Worm (Caenorhabditis elegans) whole organism, L2 larva: ENCODE results near the gene mlcd-1.

ENCODE experiments used
- C34F6.9 ChIP-seq: fragments of 150-350 bp; optimal IDR thresholded peaks from 2 replicates; lab custom pipeline; 2014; ENCODE audit warnings: missing biosample characterization, missing genetic modification characterization
- F13H6.1 ChIP-seq: sonication (generic microtip); optimal IDR thresholded peaks from 2 replicates; lab custom pipeline; 2016; ENCODE audit warnings: missing genetic modification characterization, missing compliant biosample characterization
- Y55F3AM.14 ChIP-seq: fragments of 200-800 bp; sonication (Bioruptor generic); optimal IDR thresholded peaks from 2 replicates; lab custom pipeline; 2018; ENCODE audit warnings: mild to moderate bottlenecking, missing genetic modification characterization, missing compliant biosample characterization
- ZK546.5 ChIP-seq: sonication (generic microtip); optimal IDR thresholded peaks from 2 replicates; lab custom pipeline; 2017; ENCODE audit warnings: missing biosample characterization, missing genetic modification characterization
- alr-1 ChIP-seq: fragments of 150-350 bp; optimal IDR thresholded peaks from 2 replicates; lab custom pipeline; 2014; ENCODE audit warnings: missing biosample characterization, missing genetic modification characterization
- aly-2 ChIP-seq: fragments of 150-350 bp; optimal IDR thresholded peaks from 2 replicates; lab custom pipeline; 2014; ENCODE audit warnings: missing biosample characterization, missing genetic modification characterization
- blmp-1 ChIP-seq: sonication (generic microtip); optimal IDR thresholded peaks from 2 replicates; lab custom pipeline; 2017; ENCODE audit warnings: missing genetic modification characterization, mild to moderate bottlenecking, missing compliant biosample characterization, antibody characterized with exemption, moderate library complexity; ENCODE audit not compliant: insufficient read depth
- ceh-16 ChIP-seq: fragments of 150-350 bp; optimal IDR thresholded peaks from 2 replicates; lab custom pipeline; 2014; ENCODE audit warnings: missing biosample characterization, missing genetic modification characterization
- crh-2 ChIP-seq: sonication (generic microtip); optimal IDR thresholded peaks from 2 replicates; lab custom pipeline; 2017; ENCODE audit warnings: missing biosample characterization, missing genetic modification characterization
- elt-1 ChIP-seq: fragments of 150-350 bp; optimal IDR thresholded peaks from 2 replicates; lab custom pipeline; 2014; ENCODE audit warnings: missing biosample characterization, missing genetic modification characterization
- elt-3 ChIP-seq: sonication (generic microtip); optimal IDR thresholded peaks from 2 replicates; lab custom pipeline; 2017; ENCODE audit warnings: missing biosample characterization, missing genetic modification characterization
- fos-1 ChIP-seq: fragments of 150-350 bp; optimal IDR thresholded peaks from 2 replicates; lab custom pipeline; 2014; ENCODE audit warnings: missing biosample characterization, missing genetic modification characterization
- gmeb-1 ChIP-seq: fragments of 150-350 bp; optimal IDR thresholded peaks from 2 replicates; lab custom pipeline; 2014; ENCODE audit warnings: missing biosample characterization, missing genetic modification characterization
- lin-11 ChIP-seq: fragments of 150-350 bp; sonication (generic microtip); optimal IDR thresholded peaks from 2 replicates; lab custom pipeline; 2014; ENCODE audit warnings: missing biosample characterization, missing genetic modification characterization, inconsistent platforms, mixed read lengths
- lin-39 ChIP-seq: fragments of 150-350 bp; optimal IDR thresholded peaks from 2 replicates; lab custom pipeline; 2014; ENCODE audit warnings: missing biosample characterization, missing genetic modification reagents, missing genetic modification characterization
- lsy-2 ChIP-seq, 2 experiments: fragments of 150-350 bp in 1 of 2; sonication (generic microtip) in 1 of 2; optimal IDR thresholded peaks; 2 replicates each; lab custom pipeline; 2014 to 2017; ENCODE audit warnings: missing biosample characterization in 2 of 2, missing genetic modification characterization in 2 of 2
- mbf-1 ChIP-seq: sonication (generic microtip); optimal IDR thresholded peaks from 2 replicates; lab custom pipeline; 2017; ENCODE audit warnings: missing biosample characterization, missing genetic modification characterization
- nhr-11 ChIP-seq: fragments of 150-350 bp; optimal IDR thresholded peaks from 2 replicates; lab custom pipeline; 2014; ENCODE audit warnings: missing biosample characterization, missing genetic modification characterization
- nhr-129 ChIP-seq: fragments of 150-350 bp; optimal IDR thresholded peaks from 2 replicates; lab custom pipeline; 2014; ENCODE audit warnings: missing biosample characterization, missing genetic modification characterization
- nhr-21 ChIP-seq: fragments of 150-350 bp; optimal IDR thresholded peaks from 2 replicates; lab custom pipeline; 2014; ENCODE audit warnings: missing biosample characterization, missing genetic modification characterization
- nhr-237 ChIP-seq: fragments of 150-350 bp; optimal IDR thresholded peaks from 2 replicates; lab custom pipeline; 2014; ENCODE audit warnings: missing biosample characterization, missing genetic modification characterization
- nhr-25 ChIP-seq: fragments of 150-350 bp; sonication (generic microtip); optimal IDR thresholded peaks from 3 replicates; lab custom pipeline; 2014; ENCODE audit warnings: missing biosample characterization, missing genetic modification characterization
- nhr-77 ChIP-seq: fragments of 150-350 bp; optimal IDR thresholded peaks from 2 replicates; lab custom pipeline; 2014; ENCODE audit warnings: missing biosample characterization, missing genetic modification characterization
- sem-4 ChIP-seq: fragments of 150-350 bp; optimal IDR thresholded peaks from 2 replicates; lab custom pipeline; 2014; ENCODE audit warnings: missing biosample characterization, missing genetic modification reagents, missing genetic modification characterization
- sma-3 ChIP-seq: sonication (generic microtip); optimal IDR thresholded peaks from 2 replicates; lab custom pipeline; 2016; ENCODE audit warnings: missing genetic modification reagents, missing genetic modification characterization, missing compliant biosample characterization
- sma-9 ChIP-seq, 2 experiments: fragments of 150-350 bp in 1 of 2; sonication (generic microtip) in 1 of 2; optimal IDR thresholded peaks; 2 replicates each; lab custom pipeline; 2014 to 2016; ENCODE audit warnings: missing genetic modification characterization in 2 of 2, mild to moderate bottlenecking in 1 of 2, missing biosample characterization in 1 of 2, missing compliant biosample characterization in 1 of 2, missing genetic modification reagents in 1 of 2, moderate library complexity in 1 of 2
- snpc-4 ChIP-seq: fragments of 150-350 bp; optimal IDR thresholded peaks from 2 replicates; lab custom pipeline; 2014; ENCODE audit warnings: missing biosample characterization, missing genetic modification characterization
- unc-55 ChIP-seq: fragments of 150-350 bp; sonication (generic microtip); optimal IDR thresholded peaks from 3 replicates; lab custom pipeline; 2014; ENCODE audit warnings: missing biosample characterization, missing genetic modification reagents, missing genetic modification characterization
- unc-62 ChIP-seq: fragments of 150-350 bp; optimal IDR thresholded peaks from 2 replicates; lab custom pipeline; 2014; ENCODE audit warnings: missing biosample characterization, missing genetic modification reagents, missing genetic modification characterization
- zag-1 ChIP-seq: fragments of 150-350 bp; optimal IDR thresholded peaks from 2 replicates; lab custom pipeline; 2014; ENCODE audit warnings: missing biosample characterization, missing genetic modification characterization
- ztf-1 ChIP-seq: fragments of 200-800 bp; sonication (Bioruptor generic); conservative IDR thresholded peaks from 2 replicates; pipeline ENCODE4 v1.3.6; 2022; ENCODE audit warnings: missing genetic modification characterization, missing compliant biosample characterization
- ztf-11 ChIP-seq: sonication (generic microtip); optimal IDR thresholded peaks from 2 replicates; lab custom pipeline; 2017; ENCODE audit warnings: missing biosample characterization, missing genetic modification characterization
- ztf-4 ChIP-seq: fragments of 150-350 bp; optimal IDR thresholded peaks from 2 replicates; lab custom pipeline; 2014; ENCODE audit warnings: missing biosample characterization, missing genetic modification characterization

The mlcd-1 gene

DNA sequence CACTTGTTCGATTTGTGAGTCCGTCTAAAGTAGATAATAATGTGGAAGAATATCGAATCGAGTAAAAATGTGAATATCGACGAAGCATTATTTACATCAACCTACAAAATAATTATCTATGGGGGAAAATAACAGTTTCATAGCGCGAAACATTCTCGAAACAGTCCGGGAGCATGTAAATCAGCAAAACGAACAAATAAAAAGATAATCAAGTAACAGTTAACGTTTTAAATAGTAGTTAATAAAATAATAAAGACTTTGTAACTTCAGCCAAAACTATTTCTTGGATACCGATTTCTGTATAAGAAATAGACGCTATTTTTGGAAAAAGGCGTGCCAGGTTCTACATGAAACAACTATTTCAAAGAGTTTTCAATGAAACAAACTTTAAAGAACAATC is at the start of gene mlcd-1:
mlcd-1 (minus strand) TSS at position 101 of the 400 bp plus-strand sequence.
- TF ChIP-seq blmp-1 (tag; lab: Kevin White, UChicago) (no peak), sma-3 (GFP tag; lab: Kevin White, UChicago) (no peak), elt-1 (tag; lab: Kevin White, UChicago) (no peak), nhr-21 (no peak), crh-2 (tag; lab: Kevin White, UChicago) (no peak), nhr-129 (no peak), sem-4 (tag; lab: Kevin White, UChicago) (no peak), zag-1 (no peak), mbf-1 (tag; lab: Kevin White, UChicago) (no peak)

DNA sequence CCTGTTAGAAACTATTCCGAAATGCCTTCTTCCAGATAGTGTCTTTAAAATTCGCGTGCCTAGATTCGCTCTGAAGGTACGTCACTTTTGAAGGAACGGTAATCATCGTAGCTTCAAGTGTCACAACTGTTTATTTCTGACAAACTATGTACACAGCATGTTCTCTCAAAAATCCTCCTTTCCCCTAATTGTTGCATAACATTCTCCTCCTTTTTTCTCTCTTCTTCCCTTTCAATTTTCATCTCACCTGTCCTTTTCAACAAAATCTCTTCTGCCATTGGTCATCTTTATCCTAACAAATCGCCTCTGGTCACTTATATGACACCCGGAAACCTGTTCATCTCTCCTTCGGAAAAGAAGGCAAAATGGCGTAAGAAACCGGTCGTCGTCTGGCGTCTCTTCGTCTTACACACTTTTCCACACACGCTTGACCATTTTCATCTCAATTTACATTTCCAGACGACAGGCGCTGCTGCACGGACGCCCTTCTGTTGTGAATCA is 48.2 kb upstream of the mlcd-1 start, which contains the start of gene lips-3:
lips-3 (plus strand) TSS at position 458 of the 501 bp plus-strand sequence.
- TF ChIP-seq ztf-4 (tag; lab: Kevin White, UChicago) (no peak), nhr-11 (no peak), sem-4 (tag; lab: Kevin White, UChicago) (no peak), nhr-21 (no peak), nhr-25 (tag; lab: Kevin White, UChicago) (peak; percentile 35), Y55F3AM.14 (no peak), sma-9 (GFP tag; optimal IDR thresholded peaks at IDR 0.05; lab: Kevin White, UChicago) (no peak), sma-9 (tag; optimal IDR thresholded peaks at IDR 0.05; lab: Kevin White, UChicago) (no peak)

DNA sequence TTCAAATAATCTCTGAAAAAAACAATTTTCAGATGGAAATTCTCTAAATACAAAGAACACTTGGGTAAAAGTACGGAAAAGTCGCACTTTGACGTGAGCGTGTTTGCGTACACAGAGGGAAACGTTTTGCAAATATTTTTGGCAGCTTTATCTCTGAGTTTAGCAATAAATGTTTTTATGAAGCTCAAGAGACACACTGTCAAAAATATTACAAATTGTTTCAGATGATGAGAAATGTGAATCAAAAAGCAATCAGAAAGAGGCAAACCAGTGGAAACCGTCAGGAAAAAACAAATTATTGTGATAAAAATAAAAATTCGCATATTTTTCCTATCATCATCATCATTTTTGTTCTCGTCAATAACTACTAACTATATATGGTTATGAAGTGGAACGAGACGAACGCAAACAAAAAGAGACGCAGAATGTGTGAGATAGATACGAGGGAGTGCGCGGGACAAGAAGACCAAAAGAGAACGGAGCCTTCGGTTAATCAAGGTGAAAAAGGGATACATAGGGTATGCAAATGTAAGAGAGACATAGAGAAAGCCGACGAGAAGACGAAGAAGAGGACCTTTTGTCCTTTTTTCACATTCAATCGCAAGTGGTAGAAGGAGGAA is 44.5 kb upstream of the mlcd-1 start, which contains the start of gene sel-2:
sel-2 (minus strand) TSS at position 51 of the 620 bp plus-strand sequence.
- TF ChIP-seq unc-55 (GFP tag; lab: Kevin White, UChicago) (peak; percentile 36), F13H6.1 (peak; percentile 30), sma-9 (GFP tag; optimal IDR thresholded peaks at IDR 0.05; lab: Kevin White, UChicago) (peak; percentile 50), sma-9 (tag; optimal IDR thresholded peaks at IDR 0.05; lab: Kevin White, UChicago) (no peak), aly-2 (tag; lab: Kevin White, UChicago) (no peak), snpc-4 (no peak), nhr-129 (peak; percentile 7), C34F6.9 (tag; lab: Kevin White, UChicago) (peak; percentile 65), nhr-25 (tag; lab: Kevin White, UChicago) (peak; percentile 47), blmp-1 (tag; lab: Kevin White, UChicago) (no peak), lsy-2 (tag; optimal IDR thresholded peaks at IDR 0.05; lab: Kevin White, UChicago) (peak in 1 of 2 experiments; percentile 36)

DNA sequence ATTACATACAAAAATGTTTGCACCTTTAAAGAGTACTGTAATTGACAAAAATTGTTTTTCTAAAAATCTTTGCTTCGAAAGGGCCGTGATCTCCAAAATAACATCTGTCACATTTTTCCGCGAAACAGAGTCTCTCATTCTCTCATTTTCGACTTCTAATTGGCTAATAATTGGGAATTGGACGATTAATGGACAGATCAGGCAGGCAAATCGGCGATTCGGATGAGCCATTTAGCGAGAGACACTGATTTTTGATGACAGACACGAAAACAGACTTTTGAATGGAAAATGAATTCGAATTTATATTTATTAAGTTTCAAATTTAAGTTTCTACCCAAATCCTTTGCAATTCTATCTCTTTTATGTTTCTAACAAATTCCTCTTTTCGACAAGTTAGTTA is 35.9 kb upstream of the mlcd-1 start:
- TF ChIP-seq F13H6.1 (no peak), blmp-1 (tag; lab: Kevin White, UChicago) (no peak), elt-3 (tag; lab: Kevin White, UChicago) (no peak), ZK546.5 (tag; lab: Kevin White, UChicago) (no peak), mbf-1 (tag; lab: Kevin White, UChicago) (no peak), ceh-16 (tag; lab: Kevin White, UChicago) (no peak), nhr-77 (no peak), alr-1 (no peak), lin-11 (no peak), zag-1 (no peak), crh-2 (tag; lab: Kevin White, UChicago) (no peak), gmeb-1 (tag; lab: Kevin White, UChicago) (no peak), sma-3 (GFP tag; lab: Kevin White, UChicago) (no peak), fos-1 (no peak), lin-39 (tag; lab: Kevin White, UChicago) (no peak), nhr-129 (no peak), ztf-11 (tag; lab: Kevin White, UChicago) (no peak), unc-62 (GFP tag; lab: Kevin White, UChicago) (no peak), ztf-1 (GFP tag; lab: Robert Waterston, UW) (no peak)

DNA sequence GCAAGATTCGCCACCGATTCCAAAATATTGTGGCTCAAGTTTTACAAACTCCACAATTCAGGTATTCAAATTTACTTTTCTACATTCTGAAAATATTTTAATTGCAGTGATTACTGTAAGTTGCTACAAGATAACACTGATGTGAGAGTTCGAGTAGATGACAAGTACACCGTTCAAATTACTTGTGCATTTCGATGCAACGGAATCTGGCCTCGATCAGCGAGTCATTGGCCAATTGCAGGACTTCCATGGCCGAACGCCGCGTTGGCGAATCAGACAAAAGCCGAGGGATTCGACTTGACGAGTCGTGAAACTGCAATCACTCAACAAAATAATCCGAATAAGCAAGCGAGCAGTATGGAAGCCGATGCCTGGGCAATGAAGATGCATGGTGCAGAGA is 33.4 kb upstream of the mlcd-1 start:
- no peak for TF ChIP-seq nhr-237 (tag; lab: Kevin White, UChicago)
